Fruit fly (Drosophila melanogaster) whole organism, pupa: ENCODE results near the gene Nlg4.

Experiments
- CG10348 ChIP-seq: fragments of 200-800 bp; sonication (Bioruptor generic); IDR thresholded peaks from 2 replicates; pipeline ENCODE4 v1.3.6; 2022; ENCODE audit warnings: missing biosample characterization, missing genetic modification characterization
- CG12605 ChIP-seq: fragments of 200-800 bp; sonication (Bioruptor generic); IDR thresholded peaks from 2 replicates; pipeline ENCODE4 v1.3.6; 2022; ENCODE audit warnings: missing biosample characterization, missing genetic modification characterization
- CG13204 ChIP-seq: fragments of 200-800 bp; sonication (Bioruptor generic); optimal IDR thresholded peaks from 2 replicates; lab custom pipeline; 2018; ENCODE audit warnings: missing biosample characterization, mild to moderate bottlenecking, missing genetic modification characterization, moderate library complexity
- CG14655 ChIP-seq: fragments of 200-800 bp; sonication (Bioruptor generic); optimal IDR thresholded peaks from 3 replicates; lab custom pipeline; 2017; ENCODE audit warnings: mild to moderate bottlenecking, missing biosample characterization, missing genetic modification reagents, missing genetic modification characterization
- CG15710 ChIP-seq: fragments of 200-800 bp; sonication (Bioruptor generic); optimal IDR thresholded peaks from 2 replicates; lab custom pipeline; 2018; ENCODE audit warnings: missing biosample characterization, mild to moderate bottlenecking, missing genetic modification characterization, moderate library complexity
- CG17806 ChIP-seq: fragments of 200-800 bp; sonication (Bioruptor generic); optimal IDR thresholded peaks from 2 replicates; lab custom pipeline; 2018; ENCODE audit warnings: missing biosample characterization, mild to moderate bottlenecking, missing genetic modification characterization, moderate library complexity
- CG32121 ChIP-seq: fragments of 200-800 bp; sonication (Bioruptor generic); IDR thresholded peaks from 2 replicates; pipeline ENCODE4 v1.3.6; 2022; ENCODE audit warnings: missing biosample characterization, missing genetic modification characterization
- CG34367 ChIP-seq: fragments of 200-800 bp; sonication (Bioruptor generic); optimal IDR thresholded peaks from 2 replicates; lab custom pipeline; 2018; ENCODE audit warnings: missing biosample characterization, mild to moderate bottlenecking, missing genetic modification characterization
- CG4496 ChIP-seq: fragments of 200-800 bp; sonication (Bioruptor generic); IDR thresholded peaks from 3 replicates; pipeline ENCODE4 v1.3.6; 2022; ENCODE audit warnings: missing biosample characterization, missing genetic modification characterization
- CG8159 ChIP-seq: fragments of 200-800 bp; sonication (Bioruptor generic); optimal IDR thresholded peaks from 3 replicates; lab custom pipeline; 2018; ENCODE audit warnings: missing biosample characterization, mild to moderate bottlenecking, missing genetic modification characterization, moderate library complexity
- CG8301 ChIP-seq: fragments of 200-800 bp; sonication (Bioruptor generic); optimal IDR thresholded peaks from 2 replicates; lab custom pipeline; 2018; ENCODE audit warnings: missing biosample characterization, mild to moderate bottlenecking, missing genetic modification characterization
- CG9948 ChIP-seq: fragments of 200-800 bp; sonication (Bioruptor generic); optimal IDR thresholded peaks from 2 replicates; lab custom pipeline; 2018; ENCODE audit warnings: missing biosample characterization, mild to moderate bottlenecking, missing genetic modification characterization, moderate library complexity
- D1 ChIP-seq: fragments of 200-800 bp; sonication (Bioruptor generic); optimal IDR thresholded peaks from 2 replicates; lab custom pipeline; 2018; ENCODE audit warnings: missing biosample characterization, mild to moderate bottlenecking, missing genetic modification characterization, moderate library complexity
- EcR ChIP-seq: fragments of 200-800 bp; sonication (Bioruptor generic); optimal IDR thresholded peaks from 3 replicates; lab custom pipeline; 2019; ENCODE audit warnings: missing biosample characterization, missing genetic modification characterization, mild to moderate bottlenecking, moderate library complexity, missing genetic modification reagents
- Ets98B ChIP-seq: fragments of 200-800 bp; sonication (Bioruptor generic); IDR thresholded peaks from 2 replicates; pipeline ENCODE4 v1.3.6; 2022; ENCODE audit warnings: missing biosample characterization, missing genetic modification characterization
- Pif1A ChIP-seq: fragments of 200-800 bp; sonication (Bioruptor generic); optimal IDR thresholded peaks from 3 replicates; lab custom pipeline; 2016; ENCODE audit warnings: missing biosample characterization, missing genetic modification characterization
- Pif1B ChIP-seq: fragments of 200-800 bp; sonication (Bioruptor generic); optimal IDR thresholded peaks from 3 replicates; lab custom pipeline; 2016; ENCODE audit warnings: missing biosample characterization, missing genetic modification characterization
- Snoo ChIP-seq: fragments of 200-800 bp; sonication (Bioruptor generic); optimal IDR thresholded peaks from 3 replicates; lab custom pipeline; 2017; ENCODE audit warnings: missing biosample characterization, mild to moderate bottlenecking, missing genetic modification characterization, inconsistent platforms
- fd96Ca ChIP-seq: fragments of 200-800 bp; sonication (Bioruptor generic); IDR thresholded peaks from 3 replicates; pipeline ENCODE4 v1.3.6; 2022; ENCODE audit warnings: missing biosample characterization, missing genetic modification characterization
- gl ChIP-seq: fragments of 200-800 bp; sonication (Bioruptor generic); optimal IDR thresholded peaks from 2 replicates; lab custom pipeline; 2018; ENCODE audit warnings: missing biosample characterization, mild to moderate bottlenecking, missing genetic modification characterization
- rn ChIP-seq: fragments of 200-800 bp; sonication (Bioruptor generic); IDR thresholded peaks from 2 replicates; pipeline ENCODE4 v1.3.6; 2022; ENCODE audit warnings: missing biosample characterization, missing genetic modification characterization

Nlg4 gene

DNA sequence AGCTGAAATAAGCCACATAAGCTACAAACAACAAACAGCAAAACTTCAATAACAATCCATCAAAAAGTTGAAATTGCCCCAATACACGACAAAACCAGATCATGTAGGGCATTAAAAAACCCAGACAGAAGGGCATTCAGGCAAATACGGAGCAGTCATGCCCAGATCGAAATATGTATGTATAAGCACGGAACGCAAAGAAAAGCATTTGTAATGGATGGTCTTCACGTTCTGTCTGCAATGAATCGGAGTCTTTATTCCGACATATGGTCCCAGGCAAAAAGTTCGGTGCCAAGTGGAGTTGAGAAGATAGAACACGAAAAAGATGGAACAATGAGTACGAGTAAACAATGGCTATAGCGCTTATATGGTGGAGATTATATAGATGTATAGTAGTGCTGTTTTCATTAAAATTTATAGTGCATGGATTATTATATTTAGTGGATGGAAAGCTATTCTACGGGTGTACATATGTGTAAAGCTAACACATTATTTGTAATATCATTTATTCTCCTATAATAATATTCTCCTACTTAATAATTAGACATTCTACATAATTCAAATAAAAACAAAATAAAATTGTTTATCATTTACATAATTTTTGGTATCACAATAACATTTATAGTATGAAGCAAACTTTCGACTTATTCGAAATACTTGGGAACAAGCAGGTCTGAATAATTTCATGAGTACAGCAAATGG, 51.8 kb downstream of the Nlg4 start:
- TF ChIP-seq CG4496 (GFP tag; lab: Robert Waterston, UW) (no peak), Pif1B (GFP tag; lab: Kevin White, UChicago) (no peak), D1 (tag; lab: Kevin White, UChicago) (no peak), CG34367 (tag; lab: Kevin White, UChicago) (peak; percentile 2), rn (GFP tag; lab: Robert Waterston, UW) (no peak), CG8159 (peak; percentile 69), CG8301 (tag; lab: Kevin White, UChicago) (peak; percentile 38), CG14655 (peak; percentile 60), CG17806 (tag; lab: Kevin White, UChicago) (peak; percentile 34), CG10348 (GFP tag; lab: Robert Waterston, UW) (no peak), Snoo (tag; lab: Kevin White, UChicago) (no peak), CG12605 (GFP tag; lab: Robert Waterston, UW) (no peak), EcR (no peak), Ets98B (GFP tag; lab: Robert Waterston, UW) (no peak), CG9948 (peak; percentile 66), Pif1A (GFP tag; lab: Kevin White, UChicago) (no peak), fd96Ca (GFP tag; lab: Robert Waterston, UW) (no peak), gl (tag; lab: Kevin White, UChicago) (no peak), CG13204 (GFP tag; lab: Kevin White, UChicago) (no peak), CG32121 (GFP tag; lab: Robert Waterston, UW) (no peak), CG15710 (peak; percentile 14)

DNA sequence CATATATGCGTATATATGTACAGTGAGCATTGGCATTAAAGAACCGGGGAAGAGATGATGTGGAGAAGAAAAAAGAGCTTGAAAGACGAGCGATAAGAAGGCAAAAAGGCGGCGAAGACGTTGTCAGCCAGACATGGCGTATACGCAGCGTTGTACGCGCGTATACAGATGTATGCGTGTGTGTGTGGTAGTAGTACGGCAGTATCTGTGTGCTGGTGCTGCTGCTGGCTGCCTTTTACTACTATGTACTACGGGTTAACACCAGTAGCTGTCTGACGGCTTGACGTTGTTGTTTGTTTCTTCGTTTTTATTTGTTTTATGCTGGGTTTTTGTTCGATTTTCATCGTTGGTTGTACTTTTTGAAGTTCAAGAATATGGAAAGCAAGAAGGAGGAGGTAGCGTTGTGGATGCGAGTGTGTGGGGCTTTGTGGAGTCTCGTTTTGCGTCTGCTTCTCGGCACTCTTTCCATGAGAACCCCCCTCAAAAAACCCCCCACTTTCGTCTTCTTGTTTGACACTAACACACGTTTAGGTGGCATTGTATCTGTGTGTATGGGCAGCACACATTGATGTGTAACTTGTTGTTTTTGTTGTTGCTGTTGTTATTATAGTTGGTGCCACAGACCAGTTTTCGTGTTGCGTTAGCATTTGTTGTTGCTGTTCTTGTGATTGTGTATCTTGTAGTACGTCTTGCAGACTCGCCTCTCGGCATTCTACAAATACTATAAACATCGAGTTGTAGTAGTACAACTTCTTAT, 52.7 kb downstream of the Nlg4 start:
- TF ChIP-seq Pif1A (GFP tag; lab: Kevin White, UChicago) = peak; percentile 68
- TF ChIP-seq CG8301 (tag; lab: Kevin White, UChicago) = peak; percentile 44
- TF ChIP-seq CG34367 (tag; lab: Kevin White, UChicago) = peak; percentile 70
- TF ChIP-seq CG15710 = peak; percentile 50
- peak; percentile 31 for TF ChIP-seq CG9948
- TF ChIP-seq CG4496 (GFP tag; lab: Robert Waterston, UW) = no peak; the same call in 2 of the 3 replicates
- TF ChIP-seq CG12605 (GFP tag; lab: Robert Waterston, UW) = peak; percentile 45
- peak; percentile 86 for TF ChIP-seq EcR
- TF ChIP-seq fd96Ca (GFP tag; lab: Robert Waterston, UW) = peak; percentile 37; the same call in 1 of the 3 replicates
- peak; percentile 37 for TF ChIP-seq CG17806 (tag; lab: Kevin White, UChicago)
- 0 out of 2 replicates have a peak, but pooled peaks have one; percentile 34 for TF ChIP-seq rn (GFP tag; lab: Robert Waterston, UW)
- TF ChIP-seq D1 (tag; lab: Kevin White, UChicago) = no peak
- TF ChIP-seq CG8159 = peak; percentile 39
- TF ChIP-seq Ets98B (GFP tag; lab: Robert Waterston, UW) = 0 out of 2 replicates have a peak, but pooled peaks have one; percentile 27
- peak; percentile 13; the same call in 1 of the 2 replicates for TF ChIP-seq CG32121 (GFP tag; lab: Robert Waterston, UW)
- TF ChIP-seq gl (tag; lab: Kevin White, UChicago) = peak; percentile 92
- TF ChIP-seq CG10348 (GFP tag; lab: Robert Waterston, UW) = no peak
- peak; percentile 76 for TF ChIP-seq CG13204 (GFP tag; lab: Kevin White, UChicago)
- peak; percentile 43 for TF ChIP-seq CG14655
- TF ChIP-seq Snoo (tag; lab: Kevin White, UChicago) = no peak
- no peak for TF ChIP-seq Pif1B (GFP tag; lab: Kevin White, UChicago)

dm6 chr3R:20257937-20258334, 53.3 kb downstream of the Nlg4 start:
- TF ChIP-seq CG34367 (tag; lab: Kevin White, UChicago) (no peak), CG14655 (no peak), CG10348 (GFP tag; lab: Robert Waterston, UW) (no peak), rn (GFP tag; lab: Robert Waterston, UW) (no peak), CG9948 (peak; percentile 38), Pif1A (GFP tag; lab: Kevin White, UChicago) (no peak), fd96Ca (GFP tag; lab: Robert Waterston, UW) (no peak), CG13204 (GFP tag; lab: Kevin White, UChicago) (no peak), CG12605 (GFP tag; lab: Robert Waterston, UW) (no peak), CG8301 (tag; lab: Kevin White, UChicago) (no peak), Pif1B (GFP tag; lab: Kevin White, UChicago) (peak; percentile 6), D1 (tag; lab: Kevin White, UChicago) (no peak), CG15710 (peak; percentile 25), CG8159 (peak; percentile 53), EcR (no peak), gl (tag; lab: Kevin White, UChicago) (no peak), CG17806 (tag; lab: Kevin White, UChicago) (peak; percentile 24), Snoo (tag; lab: Kevin White, UChicago) (peak; percentile 26), Ets98B (GFP tag; lab: Robert Waterston, UW) (no peak), CG4496 (GFP tag; lab: Robert Waterston, UW) (peak; percentile 12; the same call in 1 of the 3 replicates), CG32121 (GFP tag; lab: Robert Waterston, UW) (no peak)

DNA sequence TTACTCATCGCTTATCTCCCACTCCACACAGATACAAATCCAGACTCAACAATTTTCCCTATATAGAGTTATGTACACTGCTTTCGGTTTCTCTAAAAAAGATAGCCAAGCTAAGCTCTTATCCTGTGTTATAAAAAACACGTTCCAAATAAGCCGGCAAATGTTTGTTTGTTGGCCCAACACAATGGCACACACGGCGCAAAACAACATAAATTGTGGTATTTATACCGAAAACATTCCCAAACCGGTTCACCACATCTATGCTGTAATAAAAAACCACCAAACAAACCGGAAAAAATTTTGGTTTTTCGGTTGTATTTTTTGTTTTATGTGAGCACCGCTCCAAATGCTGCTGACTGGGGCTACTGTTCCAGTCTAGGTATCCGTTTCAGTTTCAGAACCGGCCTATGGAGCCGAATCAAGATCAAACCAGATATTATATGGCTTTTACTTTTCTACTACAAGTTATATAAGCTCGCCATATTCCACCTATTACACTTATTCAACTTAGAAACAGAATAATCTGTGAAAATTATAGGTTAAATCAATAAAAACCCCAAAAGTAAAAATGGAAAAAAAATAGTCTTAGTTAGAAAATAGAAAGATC, 54.3 kb downstream of the Nlg4 start:
- TF ChIP-seq Pif1A (GFP tag; lab: Kevin White, UChicago) = no peak
- TF ChIP-seq EcR = no peak
- no peak for TF ChIP-seq CG32121 (GFP tag; lab: Robert Waterston, UW)
